Worm (Caenorhabditis elegans) whole organism, late embryonic: Measurements from ENCODE around the gene K03B8.11.

Experiments
- ama-1 ChIP-seq: fragments of 150-350 bp; optimal IDR thresholded peaks from 2 replicates; lab custom pipeline; 2014
- ceh-9 ChIP-seq: sonication (generic microtip); optimal IDR thresholded peaks from 2 replicates; lab custom pipeline; 2016; ENCODE audit warnings: mild to moderate bottlenecking, missing genetic modification characterization, inconsistent platforms, missing compliant biosample characterization
- mec-3 ChIP-seq: sonication (generic microtip); optimal IDR thresholded peaks from 2 replicates; lab custom pipeline; 2016; ENCODE audit warnings: borderline replicate concordance, missing genetic modification characterization, missing compliant biosample characterization
- nhr-11 ChIP-seq: fragments of 150-350 bp; optimal IDR thresholded peaks from 2 replicates; lab custom pipeline; 2014; ENCODE audit warnings: missing biosample characterization, missing genetic modification characterization
- pag-3 ChIP-seq: sonication (generic microtip); optimal IDR thresholded peaks from 2 replicates; lab custom pipeline; 2016; ENCODE audit warnings: missing compliant biosample characterization, missing genetic modification characterization, borderline replicate concordance
- pha-4 ChIP-seq: fragments of 150-350 bp; optimal IDR thresholded peaks from 2 replicates; lab custom pipeline; 2018; ENCODE audit warnings: missing biosample characterization, missing genetic modification reagents, missing genetic modification characterization
- sox-4 ChIP-seq: sonication (generic microtip); optimal IDR thresholded peaks from 2 replicates; lab custom pipeline; 2017; ENCODE audit warnings: mild to moderate bottlenecking, missing genetic modification characterization, inconsistent platforms, missing compliant biosample characterization
- tbx-2 ChIP-seq: sonication (generic microtip); optimal IDR thresholded peaks from 2 replicates; lab custom pipeline; 2016; ENCODE audit warnings: missing genetic modification characterization, missing compliant biosample characterization

DNA sequence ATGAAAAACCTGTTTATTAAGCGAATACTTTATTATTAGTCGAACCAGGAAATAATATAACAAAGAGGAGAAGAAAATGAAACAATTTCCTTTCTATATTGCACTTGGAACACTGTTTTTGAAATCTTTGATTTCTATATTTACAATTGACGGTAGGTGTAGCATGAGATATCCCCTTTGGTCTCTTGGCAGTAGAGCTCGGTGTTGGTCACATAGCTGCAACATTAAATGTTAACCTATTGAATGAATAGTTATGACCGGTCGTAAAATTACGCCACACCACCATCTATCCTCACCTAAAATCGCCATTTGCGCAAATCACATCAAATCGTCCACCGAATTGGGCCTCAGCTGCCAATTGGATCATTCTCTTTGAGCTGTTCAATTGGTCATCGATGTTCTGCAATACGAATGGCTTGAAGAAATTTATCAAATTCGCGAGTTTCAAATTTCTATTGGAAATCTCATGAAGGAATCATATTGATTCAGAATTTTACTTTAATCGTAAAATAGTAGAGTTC, 45.4 kb downstream of the K03B8.11 start:
- TF ChIP-seq ama-1, result peak; percentile 75
- no peak for TF ChIP-seq tbx-2 (tag; lab: Kevin White, UChicago)
- no peak for TF ChIP-seq pag-3 (tag; lab: Kevin White, UChicago)
- no peak for TF ChIP-seq mec-3 (tag; lab: Kevin White, UChicago)
- TF ChIP-seq ceh-9 (tag; lab: Kevin White, UChicago), result no peak
- TF ChIP-seq sox-4 (tag; lab: Kevin White, UChicago), result no peak
- no peak for TF ChIP-seq pha-4 (tag; lab: Kevin White, UChicago)
- TF ChIP-seq nhr-11 (tag; lab: Kevin White, UChicago), result no peak
